Fruit fly (Drosophila melanogaster) Kc167 (cell line): Measurements from ENCODE around the gene ihog.

Source experiments
- Myc ChIP-seq: fragments of >200 bp; optimal IDR thresholded peaks from 2 replicates; lab custom pipeline; 2017; ENCODE audit warnings: missing external identifiers
- psq ChIP-seq: fragments of >200 bp; optimal IDR thresholded peaks from 2 replicates; lab custom pipeline; 2017; ENCODE audit warnings: missing external identifiers
- ttk ChIP-seq: sonication (Bioruptor generic); optimal IDR thresholded peaks from 2 replicates; lab custom pipeline; 2017; ENCODE audit warnings: missing external identifiers

DNA sequence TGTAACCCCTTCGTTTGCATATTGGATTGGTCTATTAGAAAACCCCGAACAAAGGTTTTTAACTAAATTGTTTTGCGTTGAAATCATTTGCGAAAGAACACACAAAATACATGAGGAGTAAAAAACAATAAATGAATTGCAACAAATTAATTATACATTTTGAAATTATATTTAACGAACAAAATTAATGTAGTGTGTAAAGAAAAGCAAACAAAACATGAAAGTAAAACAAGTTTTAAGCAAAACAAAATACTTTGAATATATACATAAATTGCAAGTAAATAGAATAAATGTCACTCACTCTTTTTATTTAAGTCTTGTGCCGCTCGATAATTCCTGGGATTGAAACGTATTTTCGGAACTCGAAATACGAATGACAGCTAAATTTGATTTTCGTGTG lies 16.8 kb downstream of the ihog start, which contains the start of gene CG43232:
- TF ChIP-seq Myc (no peak), psq (no peak), ttk (lab: Kevin White, UChicago) (no peak)
